Fruit fly (Drosophila melanogaster) whole organism, embryonic: Measurements from ENCODE around the gene CG4270.
A peak's percentile ranks its signal among the peaks of the same experiment; 100 is the strongest.

Experiments used
- Antp ChIP-seq: fragments of 200-800 bp; sonication (Bioruptor generic); optimal IDR thresholded peaks from 3 replicates; lab custom pipeline; 2016; ENCODE audit warnings: missing biosample characterization, missing genetic modification characterization
- Atf3 ChIP-seq: fragments of 200-800 bp; sonication (Bioruptor generic); optimal IDR thresholded peaks from 3 replicates; lab custom pipeline; 2016; ENCODE audit warnings: missing biosample characterization, missing genetic modification characterization
- Awh ChIP-seq: fragments of 200-800 bp; sonication (Bioruptor generic); IDR thresholded peaks from 2 replicates; pipeline ENCODE4, ENCODE4 v1.3.6; 2022; ENCODE audit warnings: missing biosample characterization, missing genetic modification characterization
- CG11695 ChIP-seq: fragments of 200-800 bp; sonication (Bioruptor generic); IDR thresholded peaks from 3 replicates; pipeline ENCODE4 v1.3.6; 2022; ENCODE audit warnings: missing biosample characterization, missing genetic modification characterization
- CG13287 ChIP-seq: fragments of 200-800 bp; sonication (Bioruptor generic); IDR thresholded peaks from 2 replicates; pipeline ENCODE4 v1.3.6; 2022; ENCODE audit warnings: missing biosample characterization, missing genetic modification characterization; ENCODE audit not compliant: partially characterized antibody
- CG13624 ChIP-seq: fragments of 200-800 bp; sonication (Bioruptor generic); optimal IDR thresholded peaks from 2 replicates; lab custom pipeline; 2016; ENCODE audit warnings: missing biosample characterization, missing genetic modification characterization
- CG15601 ChIP-seq: fragments of 200-800 bp; sonication (Bioruptor generic); optimal IDR thresholded peaks from 3 replicates; lab custom pipeline; 2019; ENCODE audit warnings: missing biosample characterization, mild to moderate bottlenecking, missing genetic modification characterization, moderate library complexity
- CG16813 ChIP-seq: fragments of 200-800 bp; sonication (Bioruptor generic); IDR thresholded peaks from 3 replicates; pipeline ENCODE4 v1.3.6; 2022; ENCODE audit warnings: missing biosample characterization, missing genetic modification characterization; ENCODE audit not compliant: partially characterized antibody
- CG17612 ChIP-seq: fragments of 200-800 bp; sonication (Bioruptor generic); IDR thresholded peaks from 2 replicates; pipeline ENCODE4 v1.3.6; 2022; ENCODE audit warnings: missing biosample characterization, missing genetic modification characterization
- CG17802 ChIP-seq: fragments of 200-800 bp; sonication (Bioruptor generic); optimal IDR thresholded peaks from 2 replicates; lab custom pipeline; 2018; ENCODE audit warnings: missing biosample characterization, mild to moderate bottlenecking, missing genetic modification characterization, moderate library complexity
- CG18619 ChIP-seq: fragments of 200-800 bp; sonication (Bioruptor generic); optimal IDR thresholded peaks from 3 replicates; lab custom pipeline; 2017; ENCODE audit warnings: missing biosample characterization, mild to moderate bottlenecking, missing genetic modification characterization
- CG2875 ChIP-seq: fragments of 200-800 bp; sonication (Bioruptor generic); optimal IDR thresholded peaks from 2 replicates; lab custom pipeline; 2017; ENCODE audit warnings: missing biosample characterization, mild to moderate bottlenecking, missing genetic modification characterization, missing genetic modification reagents
- CG30020 ChIP-seq: fragments of 200-800 bp; optimal IDR thresholded peaks from 2 replicates; lab custom pipeline; 2019; ENCODE audit warnings: missing biosample characterization, mild to moderate bottlenecking, missing genetic modification characterization, moderate library complexity
- CG30403 ChIP-seq: fragments of 200-800 bp; sonication (Bioruptor generic); optimal IDR thresholded peaks from 3 replicates; lab custom pipeline; 2016; ENCODE audit warnings: missing biosample characterization, missing genetic modification characterization
- CG32767 ChIP-seq: fragments of 200-800 bp; sonication (Bioruptor generic); IDR thresholded peaks from 2 replicates; pipeline ENCODE4 v1.3.6; 2022; ENCODE audit warnings: missing biosample characterization, missing genetic modification characterization
- CG33213 ChIP-seq: fragments of 200-800 bp; sonication (Bioruptor generic); optimal IDR thresholded peaks from 3 replicates; lab custom pipeline; 2016; ENCODE audit warnings: missing biosample characterization, missing genetic modification characterization
- CG42726 ChIP-seq: fragments of 200-800 bp; sonication (Bioruptor generic); IDR thresholded peaks from 2 replicates; pipeline ENCODE4 v1.3.6; 2022; ENCODE audit warnings: missing biosample characterization, missing genetic modification characterization; ENCODE audit not compliant: partially characterized antibody
- CG4707 ChIP-seq: fragments of 200-800 bp; sonication (Bioruptor generic); optimal IDR thresholded peaks from 2 replicates; lab custom pipeline; 2018; ENCODE audit warnings: missing biosample characterization, mild to moderate bottlenecking, missing genetic modification characterization, moderate library complexity
- CG4730 ChIP-seq: fragments of 200-800 bp; sonication (Bioruptor generic); IDR thresholded peaks from 2 replicates; pipeline ENCODE4 v1.3.6; 2022; ENCODE audit warnings: missing biosample characterization, missing genetic modification characterization
- CG4820 ChIP-seq: fragments of 200-800 bp; sonication (Bioruptor generic); optimal IDR thresholded peaks from 3 replicates; lab custom pipeline; 2016; ENCODE audit warnings: missing biosample characterization, missing genetic modification characterization
- CG7271 ChIP-seq: fragments of 200-800 bp; sonication (Bioruptor generic); optimal IDR thresholded peaks from 2 replicates; lab custom pipeline; 2018; ENCODE audit warnings: missing biosample characterization, mild to moderate bottlenecking, missing genetic modification characterization, moderate library complexity
- CG7745 ChIP-seq: fragments of 200-800 bp; sonication (Bioruptor generic); optimal IDR thresholded peaks from 2 replicates; lab custom pipeline; 2018; ENCODE audit warnings: missing biosample characterization, mild to moderate bottlenecking, missing genetic modification characterization, moderate library complexity
- Dref ChIP-seq: fragments of 200-800 bp; sonication (Bioruptor generic); IDR thresholded peaks from 2 replicates; pipeline ENCODE4 v1.3.6; 2022; ENCODE audit warnings: missing biosample characterization, missing genetic modification characterization
- Elba2 ChIP-seq: fragments of 200-800 bp; sonication (Bioruptor generic); optimal IDR thresholded peaks from 3 replicates; lab custom pipeline; 2016; ENCODE audit warnings: missing biosample characterization, missing genetic modification characterization
- Fer2 ChIP-seq: fragments of 200-800 bp; sonication (Bioruptor generic); optimal IDR thresholded peaks from 2 replicates; lab custom pipeline; 2018; ENCODE audit warnings: missing biosample characterization, mild to moderate bottlenecking, missing genetic modification characterization, moderate library complexity
- MBD-R2 ChIP-seq: fragments of 200-800 bp; sonication (Bioruptor generic); IDR thresholded peaks from 2 replicates; pipeline ENCODE4 v1.3.6; 2022; ENCODE audit warnings: missing biosample characterization, missing genetic modification characterization
- NC2α ChIP-seq: fragments of 200-800 bp; sonication (Bioruptor generic); optimal IDR thresholded peaks from 2 replicates; lab custom pipeline; 2016; ENCODE audit warnings: missing biosample characterization, missing genetic modification characterization
- NK7.1 ChIP-seq: fragments of 200-800 bp; sonication (Bioruptor generic); optimal IDR thresholded peaks from 3 replicates; lab custom pipeline; 2016; ENCODE audit warnings: missing biosample characterization, missing genetic modification characterization
- Nf-YA ChIP-seq: fragments of 200-800 bp; sonication (Bioruptor generic); IDR thresholded peaks from 2 replicates; pipeline ENCODE4 v1.3.6; 2022; ENCODE audit warnings: missing biosample characterization, missing genetic modification characterization
- Opbp ChIP-seq: fragments of 200-800 bp; sonication (Bioruptor generic); IDR thresholded peaks from 3 replicates; pipeline ENCODE4 v1.3.6; 2022; ENCODE audit warnings: missing biosample characterization, missing genetic modification characterization; ENCODE audit not compliant: partially characterized antibody
- Poxn ChIP-seq: fragments of 200-800 bp; sonication (Bioruptor generic); IDR thresholded peaks from 2 replicates; pipeline ENCODE4 v1.3.6; 2022; ENCODE audit warnings: missing biosample characterization, missing genetic modification characterization
- ap ChIP-seq: fragments of 200-800 bp; sonication (Bioruptor generic); IDR thresholded peaks from 2 replicates; pipeline ENCODE4 v1.3.6; 2022; ENCODE audit warnings: missing biosample characterization, missing genetic modification characterization
- chinmo ChIP-seq: fragments of 200-800 bp; sonication (Bioruptor generic); IDR thresholded peaks from 4 replicates; pipeline ENCODE4 v1.3.6; 2022; ENCODE audit warnings: missing biosample characterization, missing genetic modification characterization; ENCODE audit not compliant: partially characterized antibody
- ci ChIP-seq: fragments of 200-800 bp; sonication (Bioruptor generic); IDR thresholded peaks from 3 replicates; pipeline ENCODE4 v1.3.6; 2022; ENCODE audit warnings: missing biosample characterization, missing genetic modification characterization
- da ChIP-seq: fragments of 200-800 bp; sonication (Bioruptor generic); optimal IDR thresholded peaks from 2 replicates; lab custom pipeline; 2016; ENCODE audit warnings: missing biosample characterization, missing genetic modification characterization
- dati ChIP-seq: fragments of 200-800 bp; sonication (Bioruptor generic); IDR thresholded peaks from 2 replicates; pipeline ENCODE4 v1.3.6; 2022; ENCODE audit warnings: missing biosample characterization, missing genetic modification characterization
- ftz-f1 ChIP-seq: fragments of 200-800 bp; sonication (Bioruptor generic); optimal IDR thresholded peaks from 2 replicates; lab custom pipeline; 2016; ENCODE audit warnings: missing biosample characterization, missing genetic modification characterization
- gce ChIP-seq: fragments of 200-800 bp; sonication (Bioruptor generic); IDR thresholded peaks from 3 replicates; pipeline ENCODE4 v1.3.6; 2022; ENCODE audit warnings: missing biosample characterization, missing genetic modification characterization
- grn ChIP-seq: fragments of 200-800 bp; sonication (Bioruptor generic); optimal IDR thresholded peaks from 3 replicates; lab custom pipeline; 2017; ENCODE audit warnings: missing biosample characterization, missing genetic modification characterization
- gsb-n ChIP-seq: fragments of 200-800 bp; sonication (Bioruptor generic); optimal IDR thresholded peaks from 3 replicates; lab custom pipeline; 2018; ENCODE audit warnings: missing biosample characterization, mild to moderate bottlenecking, missing genetic modification characterization
- odd ChIP-seq: fragments of 200-800 bp; sonication (Bioruptor generic); optimal IDR thresholded peaks from 2 replicates; lab custom pipeline; 2017; ENCODE audit warnings: missing biosample characterization, mild to moderate bottlenecking, missing genetic modification characterization
- onecut ChIP-seq: fragments of 200-800 bp; sonication (Bioruptor generic); IDR thresholded peaks from 2 replicates; pipeline ENCODE4 v1.3.6; 2022; ENCODE audit warnings: missing biosample characterization, missing genetic modification characterization
- pzg ChIP-seq: fragments of 200-800 bp; sonication (Bioruptor generic); optimal IDR thresholded peaks from 3 replicates; lab custom pipeline; 2018; ENCODE audit warnings: missing biosample characterization, mild to moderate bottlenecking, missing genetic modification characterization, moderate library complexity
- sc ChIP-seq, 3 experiments: fragments of >200 bp in 2 of 3; fragments of 200-800 bp in 1 of 3; sonication (Bioruptor generic) in 1 of 3; optimal IDR thresholded peaks; 2 replicates in 2 of 3; 3 replicates in 1 of 3; lab custom pipeline; 2017; ENCODE audit warnings: mild to moderate bottlenecking in 1 of 3, missing biosample characterization in 1 of 3, missing genetic modification characterization in 1 of 3, missing genetic modification reagents in 1 of 3
- shn ChIP-seq: fragments of 200-800 bp; sonication (Bioruptor generic); optimal IDR thresholded peaks from 3 replicates; lab custom pipeline; 2016; ENCODE audit warnings: missing biosample characterization, missing genetic modification characterization
- slp2 ChIP-seq: fragments of 200-800 bp; sonication (Bioruptor generic); optimal IDR thresholded peaks from 2 replicates; lab custom pipeline; 2016; ENCODE audit warnings: missing biosample characterization, missing genetic modification characterization
- sqz ChIP-seq: fragments of 200-800 bp; sonication (Bioruptor generic); optimal IDR thresholded peaks from 3 replicates; lab custom pipeline; 2018; ENCODE audit warnings: missing biosample characterization, mild to moderate bottlenecking, missing genetic modification characterization
- sug ChIP-seq: fragments of 200-800 bp; optimal IDR thresholded peaks from 2 replicates; lab custom pipeline; 2019; ENCODE audit warnings: missing biosample characterization, mild to moderate bottlenecking, missing genetic modification characterization, moderate library complexity
- vfl ChIP-seq: fragments of 200-800 bp; sonication (Bioruptor generic); optimal IDR thresholded peaks from 2 replicates; lab custom pipeline; 2016; ENCODE audit warnings: missing biosample characterization, missing genetic modification characterization
- z ChIP-seq: fragments of 200-800 bp; sonication (Bioruptor generic); IDR thresholded peaks from 3 replicates; pipeline ENCODE4 v1.3.6; 2022; ENCODE audit warnings: missing biosample characterization, missing genetic modification characterization

Gene CG4270

dm6 chr2L:2217067-2217684 lies 46.1 kb upstream of the CG4270 start, which contains the start of the genes CG15386, CG42371 and mio (continued):
- TF ChIP-seq CG42726 (GFP tag; lab: Robert Waterston, UW), result 0 out of 2 replicates have a peak, but pooled peaks have one; percentile 40
- peak; percentile 82 for TF ChIP-seq CG13624 (GFP tag; lab: Kevin White, UChicago)
- peak; percentile 81 for TF ChIP-seq Dref (GFP tag; lab: Robert Waterston, UW)
- TF ChIP-seq CG7271 (tag; lab: Kevin White, UChicago), result no peak
- TF ChIP-seq NK7.1 (GFP tag; lab: Kevin White, UChicago), result no peak
- no peak for TF ChIP-seq Elba2 (GFP tag; lab: Kevin White, UChicago)
- TF ChIP-seq Poxn (GFP tag; lab: Robert Waterston, UW), result no peak
- no peak for TF ChIP-seq ap
- peak; percentile 71 for TF ChIP-seq pzg (GFP tag; lab: Kevin White, UChicago)
- TF ChIP-seq CG33213 (GFP tag; lab: Kevin White, UChicago), result no peak
- no peak for TF ChIP-seq CG30403 (GFP tag; lab: Kevin White, UChicago)
- no peak for TF ChIP-seq CG30020
- no peak for TF ChIP-seq CG4707 (GFP tag; lab: Kevin White, UChicago)
- peak; percentile 37 for TF ChIP-seq sug (tag; lab: Kevin White, UChicago)
- no peak for TF ChIP-seq Nf-YA
- TF ChIP-seq Fer2 (tag; lab: Kevin White, UChicago), result no peak
- no peak for TF ChIP-seq ftz-f1
- TF ChIP-seq sqz (GFP tag; lab: Kevin White, UChicago), result peak; percentile 49
- TF ChIP-seq shn (GFP tag; lab: Kevin White, UChicago), result no peak
- no peak for TF ChIP-seq Atf3
- TF ChIP-seq odd, result no peak
- TF ChIP-seq CG15601, result no peak
- no peak for TF ChIP-seq Awh (GFP tag; lab: Robert Waterston, UW)
- TF ChIP-seq CG4820 (GFP tag; lab: Kevin White, UChicago), result no peak
- TF ChIP-seq CG7745 (tag; lab: Kevin White, UChicago), result no peak
- no peak for TF ChIP-seq CG17612 (GFP tag; lab: Robert Waterston, UW)
- TF ChIP-seq CG17802 (tag; lab: Kevin White, UChicago), result no peak
- TF ChIP-seq z (GFP tag; lab: Robert Waterston, UW), result no peak
- TF ChIP-seq gce (GFP tag; lab: Robert Waterston, UW), result no peak
- TF ChIP-seq CG2875 (GFP tag; lab: Kevin White, UChicago), result no peak
- TF ChIP-seq Opbp (GFP tag; lab: Robert Waterston, UW), result peak; percentile 52; the same call in 1 of the 3 replicates
- peak; percentile 65 for TF ChIP-seq CG13287
- TF ChIP-seq NC2α (GFP tag; lab: Kevin White, UChicago), result no peak
- TF ChIP-seq grn (GFP tag; lab: Kevin White, UChicago), result no peak
- TF ChIP-seq slp2, result no peak
- no peak for TF ChIP-seq CG18619 (GFP tag; lab: Kevin White, UChicago)
- peak; percentile 65 for TF ChIP-seq ci (GFP tag; lab: Robert Waterston, UW)
- TF ChIP-seq chinmo (GFP tag; lab: Robert Waterston, UW), result peak; percentile 93
- peak; percentile 57; the same call in 1 of the 3 replicates for TF ChIP-seq CG16813 (GFP tag; lab: Robert Waterston, UW)
- no peak for TF ChIP-seq CG32767 (GFP tag; lab: Robert Waterston, UW)
- TF ChIP-seq CG11695 (GFP tag; lab: Robert Waterston, UW), result 0 out of 3 replicates have a peak, but pooled peaks have one; percentile 23
- no peak for TF ChIP-seq da (GFP tag; lab: Kevin White, UChicago)
- no peak for TF ChIP-seq gsb-n (tag; lab: Kevin White, UChicago)
- peak; percentile 98 for TF ChIP-seq MBD-R2 (GFP tag; lab: Robert Waterston, UW)
- TF ChIP-seq onecut, result peak; percentile 44; the same call in 1 of the 2 replicates
- TF ChIP-seq vfl, result no peak
- peak; percentile 35 for TF ChIP-seq Antp (GFP tag; lab: Kevin White, UChicago)
- no peak for TF ChIP-seq dati (GFP tag; lab: Robert Waterston, UW)
- TF ChIP-seq sc (optimal IDR thresholded peaks at IDR 0.05; lab: Kevin White, UChicago), result no peak
- no peak for TF ChIP-seq sc (GFP tag; optimal IDR thresholded peaks at IDR 0.05; lab: Kevin White, UChicago)
- no peak for TF ChIP-seq CG4730 (GFP tag; lab: Robert Waterston, UW)
